Fruit fly (Drosophila melanogaster) whole organism, pupa: Measurements from ENCODE around the gene CG11151.
A peak's percentile ranks its signal among the peaks of the same experiment; 100 is the strongest.

Experiments
- CG12605 ChIP-seq: fragments of 200-800 bp; sonication (Bioruptor generic); IDR thresholded peaks from 2 replicates; pipeline ENCODE4 v1.3.6; 2022; ENCODE audit warnings: missing biosample characterization, missing genetic modification characterization
- CG14655 ChIP-seq: fragments of 200-800 bp; sonication (Bioruptor generic); optimal IDR thresholded peaks from 3 replicates; lab custom pipeline; 2017; ENCODE audit warnings: mild to moderate bottlenecking, missing biosample characterization, missing genetic modification reagents, missing genetic modification characterization
- CG15710 ChIP-seq: fragments of 200-800 bp; sonication (Bioruptor generic); optimal IDR thresholded peaks from 2 replicates; lab custom pipeline; 2018; ENCODE audit warnings: missing biosample characterization, mild to moderate bottlenecking, missing genetic modification characterization, moderate library complexity
- CG32121 ChIP-seq: fragments of 200-800 bp; sonication (Bioruptor generic); IDR thresholded peaks from 2 replicates; pipeline ENCODE4 v1.3.6; 2022; ENCODE audit warnings: missing biosample characterization, missing genetic modification characterization
- CG8159 ChIP-seq: fragments of 200-800 bp; sonication (Bioruptor generic); optimal IDR thresholded peaks from 3 replicates; lab custom pipeline; 2018; ENCODE audit warnings: missing biosample characterization, mild to moderate bottlenecking, missing genetic modification characterization, moderate library complexity
- D1 ChIP-seq: fragments of 200-800 bp; sonication (Bioruptor generic); optimal IDR thresholded peaks from 2 replicates; lab custom pipeline; 2018; ENCODE audit warnings: missing biosample characterization, mild to moderate bottlenecking, missing genetic modification characterization, moderate library complexity

DNA sequence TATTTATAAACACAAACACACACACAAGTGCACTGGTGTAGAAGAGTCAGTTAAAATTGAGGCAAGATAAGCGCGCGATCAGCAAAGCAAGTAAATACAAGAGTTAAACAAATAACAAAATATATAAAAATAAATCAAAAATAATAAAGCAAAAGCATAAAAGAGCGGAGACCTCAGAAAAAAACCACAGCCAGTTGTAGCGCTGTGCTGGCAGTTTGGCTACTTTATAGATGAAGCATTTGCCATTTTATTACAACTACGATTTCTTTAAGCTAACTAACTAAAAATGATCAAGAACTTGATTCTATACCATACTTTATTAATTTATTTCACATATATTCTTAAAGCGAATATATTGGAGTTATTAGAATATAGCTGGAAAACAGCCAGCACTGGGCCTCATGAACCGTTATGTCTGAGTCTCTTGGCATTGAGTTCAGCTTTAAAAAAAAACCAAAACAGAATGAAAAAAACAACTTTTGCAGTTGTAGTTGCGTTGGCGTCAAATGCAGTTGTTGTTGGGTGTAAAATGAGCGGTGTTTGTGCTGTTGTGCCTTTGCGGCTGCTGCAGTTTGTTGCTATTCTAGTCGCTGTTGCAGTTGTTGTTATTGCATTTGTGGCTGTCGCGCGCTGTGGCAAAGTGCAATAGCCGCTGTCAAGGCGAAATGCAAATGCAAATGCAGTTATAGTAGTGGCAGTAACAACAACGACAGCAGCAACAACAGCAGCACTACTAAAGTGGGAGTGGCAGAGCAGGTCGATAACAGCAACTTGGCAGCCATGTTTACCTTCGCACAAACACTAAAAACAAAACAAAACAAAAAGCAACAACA, 8.3 kb downstream of the CG11151 start:
- TF ChIP-seq CG8159 (no peak), CG12605 (peak; percentile 20; the same call in 1 of the 2 replicates), CG14655 (GFP tag; lab: Kevin White, UChicago) (peak; percentile 81), CG32121 (GFP tag; lab: Robert Waterston, UW) (peak; percentile 66), CG15710 (tag; lab: Kevin White, UChicago) (peak; percentile 51), D1 (tag; lab: Kevin White, UChicago) (no peak)
